Fruit fly (Drosophila melanogaster) whole organism, wandering third instar larva: ENCODE measurements around the gene net.
A peak's percentile ranks its signal among the peaks of the same experiment; 100 is the strongest.

ENCODE experiments used
- Abd-B ChIP-seq: fragments of >200 bp; optimal IDR thresholded peaks from 2 replicates; lab custom pipeline; 2017; ENCODE audit warnings: missing biosample characterization, missing genetic modification characterization
- CG32264 ChIP-seq: fragments of 200-800 bp; sonication (Bioruptor generic); optimal IDR thresholded peaks from 2 replicates; lab custom pipeline; 2016; ENCODE audit warnings: missing biosample characterization, missing genetic modification characterization
- CG9705 ChIP-seq: fragments of 200-800 bp; sonication (Bioruptor generic); optimal IDR thresholded peaks from 2 replicates; lab custom pipeline; 2018; ENCODE audit warnings: missing biosample characterization, mild to moderate bottlenecking, missing genetic modification characterization
- CrebA ChIP-seq: fragments of 200-800 bp; sonication (Bioruptor generic); optimal IDR thresholded peaks from 2 replicates; lab custom pipeline; 2016; ENCODE audit warnings: missing biosample characterization, mild to moderate bottlenecking, missing genetic modification characterization, borderline replicate concordance
- Dfd ChIP-seq: fragments of >200 bp; optimal IDR thresholded peaks from 2 replicates; lab custom pipeline; 2017; ENCODE audit warnings: missing biosample characterization, missing genetic modification characterization
- Dif ChIP-seq: fragments of 200-275, 200-300 bp; sonication (Bioruptor generic); optimal IDR thresholded peaks from 2 replicates; lab custom pipeline; 2018; ENCODE audit warnings: missing biosample characterization, missing genetic modification characterization; ENCODE audit not compliant: partially characterized antibody
- GATAd ChIP-seq: sonication (Bioruptor generic); optimal IDR thresholded peaks from 2 replicates; lab custom pipeline; 2016; ENCODE audit warnings: missing biosample characterization, missing genetic modification characterization
- HLH106 ChIP-seq: fragments of 200-800 bp; optimal IDR thresholded peaks from 3 replicates; lab custom pipeline; 2019; ENCODE audit warnings: missing biosample characterization, mild to moderate bottlenecking, missing genetic modification characterization, moderate library complexity
- Hnf4 ChIP-seq: fragments of 200-800 bp; sonication (Bioruptor generic); optimal IDR thresholded peaks from 2 replicates; lab custom pipeline; 2016; ENCODE audit warnings: missing biosample characterization, mild to moderate bottlenecking, missing genetic modification characterization
- Hr83 ChIP-seq: fragments of 200-300 bp; sonication (Bioruptor generic); optimal IDR thresholded peaks from 2 replicates; lab custom pipeline; 2016; ENCODE audit warnings: missing biosample characterization, mild to moderate bottlenecking, missing genetic modification characterization, moderate library complexity; ENCODE audit not compliant: poor library complexity, severe bottlenecking
- Jra ChIP-seq: sonication (Bioruptor generic); optimal IDR thresholded peaks from 2 replicates; lab custom pipeline; 2016; ENCODE audit warnings: missing biosample characterization, missing genetic modification characterization
- Mio ChIP-seq: sonication (Bioruptor generic); optimal IDR thresholded peaks from 2 replicates; lab custom pipeline; 2016; ENCODE audit warnings: missing biosample characterization, missing genetic modification characterization
- Myc ChIP-seq: fragments of >200 bp; optimal IDR thresholded peaks from 2 replicates; lab custom pipeline; 2017
- N ChIP-seq: fragments of >200 bp; optimal IDR thresholded peaks from 2 replicates; lab custom pipeline; 2018; ENCODE audit warnings: missing biosample characterization, missing external identifiers, missing genetic modification characterization
- OdsH ChIP-seq: fragments of 200-800 bp; sonication (Bioruptor generic); optimal IDR thresholded peaks from 2 replicates; lab custom pipeline; 2016; ENCODE audit warnings: missing biosample characterization, mild to moderate bottlenecking, missing genetic modification characterization
- Rel ChIP-seq, 2 experiments: fragments of 200-800 bp; sonication (Bioruptor generic) in 1 of 2; optimal IDR thresholded peaks; 2 replicates in 1 of 2; 3 replicates in 1 of 2; lab custom pipeline; 2016 to 2019; ENCODE audit warnings: mild to moderate bottlenecking in 2 of 2, missing biosample characterization in 2 of 2, missing genetic modification characterization in 2 of 2, moderate library complexity in 1 of 2
- Vsx2 ChIP-seq: fragments of 200-300, 225-300 bp; sonication (Bioruptor generic); optimal IDR thresholded peaks from 2 replicates; lab custom pipeline; 2018; ENCODE audit warnings: missing biosample characterization, missing genetic modification characterization; ENCODE audit not compliant: partially characterized antibody
- br ChIP-seq: fragments of 200-800 bp; sonication (Bioruptor generic); optimal IDR thresholded peaks from 2 replicates; lab custom pipeline; 2016; ENCODE audit warnings: missing biosample characterization, missing genetic modification characterization
- brk ChIP-seq: fragments of 200-800 bp; sonication (Bioruptor generic); optimal IDR thresholded peaks from 2 replicates; lab custom pipeline; 2016; ENCODE audit warnings: missing biosample characterization, mild to moderate bottlenecking, missing genetic modification characterization
- dl ChIP-seq, 2 experiments: fragments of 175-275, 200-275 bp in 1 of 2; fragments of 200-275 bp in 1 of 2; sonication (Bioruptor generic); optimal IDR thresholded peaks; lab custom pipeline; 2018; ENCODE audit warnings: mild to moderate bottlenecking in 2 of 2, missing biosample characterization in 2 of 2, missing genetic modification characterization in 2 of 2, moderate library complexity in 2 of 2; ENCODE audit not compliant: partially characterized antibody in 2 of 2, insufficient read depth in 1 of 2
- dmrt93B ChIP-seq: fragments of 200-800 bp; sonication (Bioruptor generic); optimal IDR thresholded peaks from 2 replicates; lab custom pipeline; 2018; ENCODE audit warnings: missing biosample characterization, mild to moderate bottlenecking, missing genetic modification characterization
- dsf ChIP-seq: sonication (Bioruptor generic); optimal IDR thresholded peaks from 2 replicates; lab custom pipeline; 2016; ENCODE audit warnings: missing biosample characterization, missing genetic modification characterization, borderline replicate concordance
- foxo ChIP-seq, 2 experiments: fragments of 200-800 bp; sonication (Bioruptor generic); optimal IDR thresholded peaks; 2 replicates in 1 of 2; 3 replicates in 1 of 2; lab custom pipeline; 2016 to 2017; ENCODE audit warnings: missing biosample characterization in 2 of 2, missing genetic modification characterization in 2 of 2
- fru ChIP-seq: fragments of 200-800 bp; sonication (Bioruptor generic); optimal IDR thresholded peaks from 3 replicates; lab custom pipeline; 2016; ENCODE audit warnings: missing biosample characterization, mild to moderate bottlenecking, missing genetic modification characterization
- h ChIP-seq: fragments of 200-800 bp; sonication (Bioruptor generic); optimal IDR thresholded peaks from 3 replicates; lab custom pipeline; 2016; ENCODE audit warnings: missing biosample characterization, mild to moderate bottlenecking, missing genetic modification characterization
- jim ChIP-seq: fragments of 175-275, 200-325 bp; sonication (Bioruptor generic); optimal IDR thresholded peaks from 2 replicates; lab custom pipeline; 2016; ENCODE audit warnings: missing biosample characterization, mild to moderate bottlenecking, missing genetic modification characterization
- lola ChIP-seq: fragments of >200 bp; optimal IDR thresholded peaks from 2 replicates; lab custom pipeline; 2017; ENCODE audit warnings: missing biosample characterization, missing genetic modification characterization
- pan ChIP-seq: fragments of >200 bp; optimal IDR thresholded peaks from 2 replicates; lab custom pipeline; 2017
- psq ChIP-seq: fragments of 200-800 bp; sonication (Bioruptor generic); optimal IDR thresholded peaks from 3 replicates; lab custom pipeline; 2017; ENCODE audit warnings: missing biosample characterization, mild to moderate bottlenecking, missing genetic modification characterization, moderate library complexity
- rgr ChIP-seq: fragments of 200-800 bp; sonication (Bioruptor generic); optimal IDR thresholded peaks from 3 replicates; lab custom pipeline; 2016; ENCODE audit warnings: missing biosample characterization, mild to moderate bottlenecking, missing genetic modification characterization
- sage ChIP-seq: fragments of 200-800 bp; sonication (Bioruptor generic); optimal IDR thresholded peaks from 2 replicates; lab custom pipeline; 2016; ENCODE audit warnings: missing biosample characterization, mild to moderate bottlenecking, missing genetic modification characterization
- sv ChIP-seq: fragments of 200-800 bp; sonication (Bioruptor generic); optimal IDR thresholded peaks from 3 replicates; lab custom pipeline; 2016; ENCODE audit warnings: missing biosample characterization, missing genetic modification characterization
- tai ChIP-seq: sonication (Bioruptor generic); optimal IDR thresholded peaks from 2 replicates; lab custom pipeline; 2016; ENCODE audit warnings: missing biosample characterization, missing genetic modification characterization
- usp ChIP-seq: fragments of >200 bp; optimal IDR thresholded peaks from 2 replicates; lab custom pipeline; 2017; ENCODE audit warnings: missing biosample characterization, missing genetic modification characterization
- woc ChIP-seq: sonication (Bioruptor generic); optimal IDR thresholded peaks from 2 replicates; lab custom pipeline; 2016; ENCODE audit warnings: missing biosample characterization, mild to moderate bottlenecking, missing genetic modification characterization

Gene net

dm6 chr2L:125364-126252 is 38.4 kb upstream of the net start:
- TF ChIP-seq br (GFP tag; lab: Kevin White, UChicago) (no peak), CrebA (GFP tag; lab: Kevin White, UChicago) (no peak), Hr83 (GFP tag; lab: Kevin White, UChicago) (no peak), CG9705 (GFP tag; lab: Kevin White, UChicago) (no peak), Hnf4 (GFP tag; lab: Kevin White, UChicago) (peak; percentile 32), Jra (GFP tag; lab: Kevin White, UChicago) (no peak)

dm6 chr2L:123007-123327 is 35.8 kb upstream of the net start:
- no peak for TF ChIP-seq GATAd (GFP tag; lab: Kevin White, UChicago)
- TF ChIP-seq Abd-B (GFP tag; lab: Kevin White, UChicago) = no peak
- no peak for TF ChIP-seq CG32264 (GFP tag; lab: Kevin White, UChicago)
- TF ChIP-seq OdsH = no peak
- TF ChIP-seq woc (GFP tag; lab: Kevin White, UChicago) = no peak

- TF ChIP-seq sv (GFP tag; lab: Kevin White, UChicago) (no peak), tai (peak; percentile 26)
Measured at dm6 chr2L:122167-123006, 35.2 kb upstream of the net start.

- no peak for TF ChIP-seq lola (GFP tag; lab: Kevin White, UChicago)
- no peak for TF ChIP-seq GATAd (GFP tag; lab: Kevin White, UChicago)
Measured at dm6 chr2L:121456-121831, 34.3 kb upstream of the net start, which contains the start of gene CG4822. Gene CG4822, minus strand, starts transcription at chr2L:121754.

dm6 chr2L:120492-121455 is 33.6 kb upstream of the net start:
- peak; percentile 62 for TF ChIP-seq h (GFP tag; lab: Kevin White, UChicago)
- TF ChIP-seq Dif = no peak
- no peak for TF ChIP-seq Vsx2 (GFP tag; lab: Kevin White, UChicago)
- peak; percentile 26 for TF ChIP-seq rgr
- no peak for TF ChIP-seq Jra (GFP tag; lab: Kevin White, UChicago)
- TF ChIP-seq jim (GFP tag; lab: Kevin White, UChicago) = no peak
- no peak for TF ChIP-seq N (GFP tag; lab: Kevin White, UChicago)
- no peak for TF ChIP-seq sage
- no peak for TF ChIP-seq sv (GFP tag; lab: Kevin White, UChicago)
- no peak for TF ChIP-seq Myc (lab: Kevin White, UChicago)
- peak; percentile 21 for TF ChIP-seq OdsH
- TF ChIP-seq CG32264 (GFP tag; lab: Kevin White, UChicago) = no peak
- TF ChIP-seq Hnf4 (GFP tag; lab: Kevin White, UChicago) = peak; percentile 33
- no peak for TF ChIP-seq CG9705 (GFP tag; lab: Kevin White, UChicago)
- no peak for TF ChIP-seq Rel (GFP tag; optimal IDR thresholded peaks at IDR 0.05; lab: Kevin White, UChicago)
- TF ChIP-seq Rel (tag; optimal IDR thresholded peaks at IDR 0.05; lab: Kevin White, UChicago) = no peak
- no peak for TF ChIP-seq brk (GFP tag; lab: Kevin White, UChicago)
- TF ChIP-seq GATAd (GFP tag; lab: Kevin White, UChicago) = no peak
- TF ChIP-seq Hr83 (GFP tag; lab: Kevin White, UChicago) = no peak
- TF ChIP-seq Mio (GFP tag; lab: Kevin White, UChicago) = no peak
- TF ChIP-seq dl (GFP tag; optimal IDR thresholded peaks at IDR 0.05; lab: Kevin White, UChicago; ENCODE audit: insufficient read depth in 1 of 2, partially characterized antibody in 2 of 2) = peak in 1 of 2 experiments; percentile 8
- TF ChIP-seq Abd-B (GFP tag; lab: Kevin White, UChicago) = no peak
- TF ChIP-seq psq (GFP tag; lab: Kevin White, UChicago) = peak; percentile 6
- peak in 1 of 2 experiments; percentile 47 for TF ChIP-seq foxo (GFP tag; optimal IDR thresholded peaks at IDR 0.05; lab: Kevin White, UChicago)
- TF ChIP-seq usp (GFP tag; lab: Kevin White, UChicago) = no peak
- no peak for TF ChIP-seq Dfd (GFP tag; lab: Kevin White, UChicago)
- TF ChIP-seq fru = peak; percentile 45
- no peak for TF ChIP-seq dsf
- peak; percentile 65 for TF ChIP-seq woc (GFP tag; lab: Kevin White, UChicago)
- no peak for TF ChIP-seq pan (lab: Kevin White, UChicago)
- TF ChIP-seq HLH106 (tag; lab: Kevin White, UChicago) = no peak
- TF ChIP-seq dmrt93B = no peak
